Worm (Caenorhabditis elegans) whole organism, L1 larva: ENCODE results near the gene elo-1.

Experiments used
- C16A3.4 ChIP-seq: fragments of 150-350 bp; optimal IDR thresholded peaks from 2 replicates; lab custom pipeline; 2014; ENCODE audit warnings: missing biosample characterization, missing genetic modification characterization
- F16B12.6 ChIP-seq: fragments of 150-350 bp; optimal IDR thresholded peaks from 2 replicates; lab custom pipeline; 2014; ENCODE audit warnings: missing biosample characterization, missing genetic modification characterization
- alr-1 ChIP-seq: fragments of 200-800 bp; sonication (Bioruptor generic); optimal IDR thresholded peaks from 2 replicates; lab custom pipeline; 2018; ENCODE audit warnings: borderline replicate concordance, mild to moderate bottlenecking, missing genetic modification characterization, missing compliant biosample characterization
- aly-2 ChIP-seq: fragments of 150-350 bp; optimal IDR thresholded peaks from 2 replicates; lab custom pipeline; 2014; ENCODE audit warnings: missing biosample characterization, missing genetic modification characterization
- ama-1 ChIP-seq: fragments of 150-350 bp; optimal IDR thresholded peaks from 2 replicates; lab custom pipeline; 2014
- blmp-1 ChIP-seq: fragments of 150-350 bp; optimal IDR thresholded peaks from 2 replicates; lab custom pipeline; 2014; ENCODE audit warnings: missing biosample characterization, missing genetic modification characterization
- ceh-63 ChIP-seq: fragments of 200-800 bp; sonication (Bioruptor generic); optimal IDR thresholded peaks from 2 replicates; lab custom pipeline; 2018; ENCODE audit warnings: mild to moderate bottlenecking, missing genetic modification characterization, missing compliant biosample characterization
- ceh-82 ChIP-seq, 3 experiments: fragments of 150-350 bp in 1 of 3; sonication (generic microtip) in 2 of 3; optimal IDR thresholded peaks; 2 replicates each; lab custom pipeline; 2014 to 2017; ENCODE audit warnings: missing biosample characterization in 3 of 3, missing genetic modification characterization in 3 of 3
- ceh-90 ChIP-seq: sonication (generic microtip); optimal IDR thresholded peaks from 2 replicates; lab custom pipeline; 2016; ENCODE audit warnings: missing genetic modification characterization, missing compliant biosample characterization
- dpl-1 ChIP-seq, 3 experiments: fragments of 150-350 bp in 2 of 3; sonication (generic microtip) in 1 of 3; optimal IDR thresholded peaks; 2 replicates each; lab custom pipeline; 2014 to 2017; ENCODE audit warnings: missing biosample characterization in 3 of 3, missing genetic modification characterization in 3 of 3, missing genetic modification reagents in 3 of 3
- dsc-1 ChIP-seq: sonication (generic microtip); optimal IDR thresholded peaks from 2 replicates; lab custom pipeline; 2016; ENCODE audit warnings: mild to moderate bottlenecking, missing genetic modification characterization, missing compliant biosample characterization
- efl-1 ChIP-seq, 4 experiments: fragments of 150-350 bp; optimal IDR thresholded peaks in 3 of 4; peaks in 1 of 4; 1 replicate in 1 of 4; 2 replicates in 3 of 4; lab custom pipeline; 2014; ENCODE audit warnings: missing biosample characterization in 2 of 4, missing genetic modification characterization in 2 of 4, missing genetic modification reagents in 2 of 4
- efl-3 ChIP-seq: fragments of 200-800 bp; sonication (Bioruptor generic); optimal IDR thresholded peaks from 2 replicates; lab custom pipeline; 2018; ENCODE audit warnings: mild to moderate bottlenecking, missing genetic modification characterization, missing compliant biosample characterization
- egl-27 ChIP-seq, 2 experiments: fragments of 150-350 bp in 1 of 2; sonication (generic microtip); optimal IDR thresholded peaks; 3 replicates each; lab custom pipeline; 2017 to 2018; ENCODE audit warnings: missing biosample characterization in 2 of 2, missing genetic modification characterization in 2 of 2, missing genetic modification reagents in 2 of 2
- elt-2 ChIP-seq: sonication (generic microtip); optimal IDR thresholded peaks from 2 replicates; lab custom pipeline; 2016; ENCODE audit warnings: missing genetic modification characterization, mild to moderate bottlenecking, inconsistent platforms, missing compliant biosample characterization, missing genetic modification reagents
- ets-5 ChIP-seq: fragments of 200-800 bp; sonication (Bioruptor generic); IDR thresholded peaks from 2 replicates; pipeline ENCODE4 v1.3.6; 2022; ENCODE audit warnings: missing genetic modification characterization, missing compliant biosample characterization
- fkh-8 ChIP-seq: sonication (generic microtip); optimal IDR thresholded peaks from 2 replicates; lab custom pipeline; 2016; ENCODE audit warnings: mild to moderate bottlenecking, missing genetic modification characterization, missing compliant biosample characterization
- fos-1 ChIP-seq: fragments of 150-350 bp; optimal IDR thresholded peaks from 2 replicates; lab custom pipeline; 2014; ENCODE audit warnings: missing biosample characterization, missing genetic modification characterization
- grh-1 ChIP-seq: fragments of 200-800 bp; sonication (Bioruptor generic); IDR thresholded peaks from 2 replicates; pipeline ENCODE4 v1.3.6; 2022; ENCODE audit warnings: missing genetic modification reagents, missing genetic modification characterization, missing compliant biosample characterization
- lin-13 ChIP-seq: fragments of 150-350 bp; optimal IDR thresholded peaks from 2 replicates; lab custom pipeline; 2014; ENCODE audit warnings: missing biosample characterization, missing genetic modification reagents, missing genetic modification characterization
- lin-14 ChIP-seq: fragments of 200-800 bp; sonication (Bioruptor generic); optimal IDR thresholded peaks from 2 replicates; lab custom pipeline; 2018; ENCODE audit warnings: mild to moderate bottlenecking, missing genetic modification characterization, moderate library complexity, missing compliant biosample characterization
- lin-35 ChIP-seq, 2 experiments: fragments of 150-350 bp; optimal IDR thresholded peaks; 2 replicates each; lab custom pipeline; 2014; ENCODE audit warnings: missing biosample characterization in 2 of 2, missing genetic modification characterization in 2 of 2, missing genetic modification reagents in 2 of 2
- lin-39 ChIP-seq: fragments of 150-350 bp; optimal IDR thresholded peaks from 2 replicates; lab custom pipeline; 2014; ENCODE audit warnings: missing biosample characterization, missing genetic modification reagents, missing genetic modification characterization
- lsy-2 ChIP-seq, 2 experiments: fragments of 150-350 bp; optimal IDR thresholded peaks; 2 replicates each; lab custom pipeline; 2014; ENCODE audit warnings: missing biosample characterization in 2 of 2, missing genetic modification characterization in 2 of 2
- nhr-19 ChIP-seq: fragments of 200-800 bp; sonication (Bioruptor generic); conservative IDR thresholded peaks from 2 replicates; pipeline ENCODE4 v1.3.6; 2022; ENCODE audit warnings: missing genetic modification characterization, missing compliant biosample characterization
- nhr-20 ChIP-seq: sonication (generic microtip); optimal IDR thresholded peaks from 2 replicates; lab custom pipeline; 2016; ENCODE audit warnings: mild to moderate bottlenecking, missing genetic modification characterization, missing compliant biosample characterization
- nhr-71 ChIP-seq: sonication (generic microtip); optimal IDR thresholded peaks from 2 replicates; lab custom pipeline; 2016; ENCODE audit warnings: mild to moderate bottlenecking, missing genetic modification characterization, moderate library complexity, missing compliant biosample characterization
- nhr-76 ChIP-seq: sonication (generic microtip); optimal IDR thresholded peaks from 2 replicates; lab custom pipeline; 2017; ENCODE audit warnings: missing biosample characterization, missing genetic modification characterization
- nhr-77 ChIP-seq: fragments of 150-350 bp; optimal IDR thresholded peaks from 2 replicates; lab custom pipeline; 2014; ENCODE audit warnings: missing biosample characterization, missing genetic modification characterization
- nhr-85 ChIP-seq: sonication (generic microtip); peaks from one replicate; lab custom pipeline; 2016; ENCODE audit warnings: missing genetic modification characterization, inconsistent platforms, missing compliant biosample characterization
- nhr-90 ChIP-seq: sonication (generic microtip); optimal IDR thresholded peaks from 2 replicates; lab custom pipeline; 2016; ENCODE audit warnings: mild to moderate bottlenecking, missing genetic modification characterization, missing compliant biosample characterization; ENCODE audit not compliant: poor library complexity
- pag-3 ChIP-seq: sonication (generic microtip); optimal IDR thresholded peaks from 2 replicates; lab custom pipeline; 2017; ENCODE audit warnings: missing genetic modification characterization, mild to moderate bottlenecking, missing compliant biosample characterization, antibody characterized with exemption, borderline replicate concordance; ENCODE audit not compliant: insufficient read depth
- rnt-1 ChIP-seq: sonication (generic microtip); optimal IDR thresholded peaks from 2 replicates; lab custom pipeline; 2016; ENCODE audit warnings: mild to moderate bottlenecking, missing genetic modification characterization, moderate library complexity, missing compliant biosample characterization
- snu-23 ChIP-seq: sonication (generic microtip); optimal IDR thresholded peaks from 2 replicates; lab custom pipeline; 2016; ENCODE audit warnings: missing genetic modification characterization, missing compliant biosample characterization
- sptf-1 ChIP-seq: fragments of 150-350 bp; optimal IDR thresholded peaks from 2 replicates; lab custom pipeline; 2014; ENCODE audit warnings: missing biosample characterization, missing genetic modification characterization
- swsn-7 ChIP-seq: sonication (generic microtip); optimal IDR thresholded peaks from 2 replicates; lab custom pipeline; 2016; ENCODE audit warnings: missing genetic modification characterization, missing compliant biosample characterization
- tlp-1 ChIP-seq: fragments of 150-350 bp; optimal IDR thresholded peaks from 2 replicates; lab custom pipeline; 2014; ENCODE audit warnings: missing biosample characterization, missing genetic modification characterization
- unc-30 ChIP-seq: sonication (generic microtip); optimal IDR thresholded peaks from 2 replicates; lab custom pipeline; 2017; ENCODE audit warnings: missing biosample characterization, missing genetic modification characterization
- vab-15 ChIP-seq: sonication (generic microtip); optimal IDR thresholded peaks from 2 replicates; lab custom pipeline; 2017; ENCODE audit warnings: missing genotype, mild to moderate bottlenecking, missing genetic modification characterization, missing compliant biosample characterization
- zip-4 ChIP-seq: fragments of 200-800 bp; sonication (Bioruptor generic); optimal IDR thresholded peaks from 2 replicates; lab custom pipeline; 2018; ENCODE audit warnings: mild to moderate bottlenecking, missing genetic modification characterization, moderate library complexity, missing compliant biosample characterization

elo-1 gene

DNA sequence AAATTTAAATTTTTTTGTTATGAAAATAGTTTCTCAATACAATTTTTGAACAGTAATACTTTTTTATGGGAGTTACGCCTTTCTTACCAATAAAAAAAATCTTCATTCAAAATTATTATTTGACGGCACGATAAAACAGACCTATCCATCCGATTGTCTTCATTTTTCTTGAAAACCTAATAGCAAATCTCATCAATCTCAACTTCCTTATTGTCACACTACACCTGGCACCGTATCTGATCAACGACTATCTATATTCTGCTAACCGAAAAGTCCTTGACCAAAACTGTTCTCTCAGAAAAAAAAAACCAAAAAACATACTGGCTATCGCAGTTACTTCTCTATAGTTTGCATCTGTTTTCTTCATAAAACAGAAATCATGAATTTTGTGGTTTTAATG lies 10.0 kb downstream of the elo-1 start:
- TF ChIP-seq lin-14 (GFP tag; lab: Kevin White, UChicago) (peak; percentile 19), aly-2 (tag; lab: Kevin White, UChicago) (no peak), blmp-1 (tag; lab: Kevin White, UChicago) (peak; percentile 22), nhr-85 (tag; lab: Kevin White, UChicago) (peak; percentile 82), fkh-8 (tag; lab: Kevin White, UChicago) (no peak), nhr-20 (tag; lab: Kevin White, UChicago) (peak; percentile 16)

- peak; percentile 39 for TF ChIP-seq elt-2 (tag; lab: Kevin White, UChicago)
- no peak for TF ChIP-seq tlp-1
- no peak for TF ChIP-seq fos-1
Measured at ce11 chrIV:9537500-9537899, 11.3 kb downstream of the elo-1 start.

DNA sequence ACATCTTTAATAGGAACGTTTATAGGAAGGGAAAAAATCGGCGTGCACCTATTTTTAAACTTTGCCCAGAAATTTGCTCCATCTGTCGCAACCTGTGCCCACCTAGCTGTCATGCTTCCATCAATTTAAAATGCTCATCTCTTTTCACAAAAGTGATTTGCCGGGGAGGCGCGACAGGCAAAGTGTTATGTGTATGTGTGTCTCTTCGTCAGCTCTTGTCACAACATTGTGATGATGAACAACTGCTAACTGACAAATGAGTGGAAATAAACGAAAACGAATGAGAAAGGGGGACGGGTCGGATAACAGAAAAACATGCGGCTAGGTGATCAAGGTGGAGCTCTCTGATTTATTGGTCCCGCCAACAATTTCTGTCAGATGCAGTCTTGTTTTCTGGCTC lies 12.0 kb downstream of the elo-1 start:
- TF ChIP-seq dpl-1 (GFP tag; optimal IDR thresholded peaks at IDR 0.05; lab: Kevin White, UChicago) (no peak), F16B12.6 (tag; lab: Kevin White, UChicago) (no peak), swsn-7 (no peak), ceh-63 (GFP tag; lab: Kevin White, UChicago) (no peak), ama-1 (no peak), lin-35 (GFP tag; optimal IDR thresholded peaks at IDR 0.05; lab: Kevin White, UChicago) (no peak), alr-1 (tag; lab: Kevin White, UChicago) (no peak), pag-3 (tag; lab: Kevin White, UChicago) (no peak), lin-14 (GFP tag; lab: Kevin White, UChicago) (peak; percentile 75), nhr-19 (no peak), sptf-1 (tag; lab: Kevin White, UChicago) (no peak), efl-3 (GFP tag; lab: Kevin White, UChicago) (no peak), C16A3.4 (tag; lab: Kevin White, UChicago) (no peak), nhr-90 (no peak), aly-2 (tag; lab: Kevin White, UChicago) (no peak), nhr-77 (no peak), ceh-82 (tag; optimal IDR thresholded peaks at IDR 0.05; lab: Kevin White, UChicago) (no peak), lsy-2 (tag; optimal IDR thresholded peaks at IDR 0.05; lab: Kevin White, UChicago) (peak in 1 of 2 experiments; percentile 6), nhr-20 (tag; lab: Kevin White, UChicago) (no peak), nhr-71 (tag; lab: Kevin White, UChicago) (peak; percentile 66), vab-15 (no peak), unc-30 (tag; lab: Kevin White, UChicago) (no peak), elt-2 (tag; lab: Kevin White, UChicago) (no peak), lin-39 (tag; lab: Kevin White, UChicago) (no peak), ceh-90 (tag; lab: Kevin White, UChicago) (no peak), egl-27 (tag; optimal IDR thresholded peaks at IDR 0.05; lab: Kevin White, UChicago) (no peak), nhr-76 (no peak), ets-5 (GFP tag; lab: Robert Waterston, UW) (no peak), efl-1 (optimal IDR thresholded peaks at IDR 0.05; lab: Kevin White, UChicago) (no peak), efl-1 (GFP tag; optimal IDR thresholded peaks at IDR 0.05 in 1 of 2; lab: Kevin White, UChicago) (no peak), dsc-1 (no peak), snu-23 (GFP tag; lab: Kevin White, UChicago) (peak; percentile 12), lin-13 (GFP tag; lab: Kevin White, UChicago) (no peak), grh-1 (no peak), rnt-1 (tag; lab: Kevin White, UChicago) (peak; percentile 79), zip-4 (GFP tag; lab: Kevin White, UChicago) (no peak)
